Fruit fly (Drosophila melanogaster): ENCODE results near the gene TfIIA-L.
A peak's percentile ranks its signal among the peaks of the same experiment; 100 is the strongest.

DNA sequence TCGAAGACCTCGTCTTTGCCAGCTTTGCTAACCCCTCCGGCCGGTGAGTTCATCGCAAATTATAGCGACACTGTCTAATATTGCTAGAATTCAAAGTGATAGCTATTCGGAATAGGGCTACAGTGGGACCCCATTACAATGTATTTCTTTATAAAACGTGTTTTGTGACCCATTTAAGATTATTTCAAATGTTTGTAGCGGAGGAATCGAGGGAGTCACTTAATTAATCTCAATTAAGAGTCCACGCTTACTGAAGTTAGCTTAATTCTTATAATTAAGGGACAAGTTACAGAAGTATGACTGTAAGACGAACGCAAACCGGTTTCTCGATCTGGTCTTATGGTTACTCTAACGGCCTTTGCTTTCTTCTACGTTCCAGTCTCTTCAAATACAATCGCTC is 38.7 kb downstream of the TfIIA-L start:
- TF ChIP-seq CG13204 (GFP tag; optimal IDR thresholded peaks at IDR 0.05) (no peak), CG17806 (tag; optimal IDR thresholded peaks at IDR 0.05) (no peak), CG8301 (tag; optimal IDR thresholded peaks at IDR 0.05) (peak; percentile 80), CG9948 (tag; optimal IDR thresholded peaks at IDR 0.05) (peak; percentile 16), fd96Ca (GFP tag; IDR thresholded peaks at IDR 0.05) (0 out of 3 replicates have a peak, but pooled peaks have one; percentile 41), CG15710 (tag; optimal IDR thresholded peaks at IDR 0.05) (no peak), gl (tag; optimal IDR thresholded peaks at IDR 0.05) (no peak), CG4496 (GFP tag; IDR thresholded peaks at IDR 0.05) (peak; percentile 76; the same call in 2 of the 3 replicates), CG8159 (tag; optimal IDR thresholded peaks at IDR 0.05) (no peak), EcR (GFP tag; optimal IDR thresholded peaks at IDR 0.05) (no peak)

Measured in whole organism, pupa.